Worm (Caenorhabditis elegans): ENCODE measurements around the gene sur-7.

- TF ChIP-seq W03F9.2 (tag; optimal IDR thresholded peaks at IDR 0.05) = no peak
- TF ChIP-seq him-1 (tag; optimal IDR thresholded peaks at IDR 0.05) = no peak
- TF ChIP-seq dao-5 (tag; optimal IDR thresholded peaks at IDR 0.05) = no peak
Observed at ce11 chrX:16387690-16388361, 11.4 kb downstream of the sur-7 start.

All from whole organism, L4/young adult.